Worm (Caenorhabditis elegans) whole organism, L2 larva: Measurements from ENCODE around the gene R07E3.6.

ENCODE experiments used
- F13H6.1 ChIP-seq: sonication (generic microtip); optimal IDR thresholded peaks from 2 replicates; lab custom pipeline; 2016; ENCODE audit warnings: missing genetic modification characterization, missing compliant biosample characterization
- R02D3.7 ChIP-seq: fragments of 150-350 bp; optimal IDR thresholded peaks from 2 replicates; lab custom pipeline; 2014; ENCODE audit warnings: missing biosample characterization, missing genetic modification characterization
- ZK546.5 ChIP-seq: sonication (generic microtip); optimal IDR thresholded peaks from 2 replicates; lab custom pipeline; 2017; ENCODE audit warnings: missing biosample characterization, missing genetic modification characterization
- ceh-16 ChIP-seq: fragments of 150-350 bp; optimal IDR thresholded peaks from 2 replicates; lab custom pipeline; 2014; ENCODE audit warnings: missing biosample characterization, missing genetic modification characterization
- ceh-82 ChIP-seq: fragments of 150-350 bp; optimal IDR thresholded peaks from 2 replicates; lab custom pipeline; 2014; ENCODE audit warnings: missing biosample characterization, missing genetic modification characterization
- nhr-23 ChIP-seq: fragments of 150-350 bp; optimal IDR thresholded peaks from 2 replicates; lab custom pipeline; 2014; ENCODE audit warnings: missing biosample characterization, missing genetic modification reagents, missing genetic modification characterization
- snpc-4 ChIP-seq: fragments of 150-350 bp; optimal IDR thresholded peaks from 2 replicates; lab custom pipeline; 2014; ENCODE audit warnings: missing biosample characterization, missing genetic modification characterization
- unc-62 ChIP-seq: fragments of 150-350 bp; optimal IDR thresholded peaks from 2 replicates; lab custom pipeline; 2014; ENCODE audit warnings: missing biosample characterization, missing genetic modification reagents, missing genetic modification characterization
- zag-1 ChIP-seq: fragments of 150-350 bp; optimal IDR thresholded peaks from 2 replicates; lab custom pipeline; 2014; ENCODE audit warnings: missing biosample characterization, missing genetic modification characterization
- ztf-1 ChIP-seq: fragments of 200-800 bp; sonication (Bioruptor generic); conservative IDR thresholded peaks from 2 replicates; pipeline ENCODE4 v1.3.6; 2022; ENCODE audit warnings: missing genetic modification characterization, missing compliant biosample characterization

DNA sequence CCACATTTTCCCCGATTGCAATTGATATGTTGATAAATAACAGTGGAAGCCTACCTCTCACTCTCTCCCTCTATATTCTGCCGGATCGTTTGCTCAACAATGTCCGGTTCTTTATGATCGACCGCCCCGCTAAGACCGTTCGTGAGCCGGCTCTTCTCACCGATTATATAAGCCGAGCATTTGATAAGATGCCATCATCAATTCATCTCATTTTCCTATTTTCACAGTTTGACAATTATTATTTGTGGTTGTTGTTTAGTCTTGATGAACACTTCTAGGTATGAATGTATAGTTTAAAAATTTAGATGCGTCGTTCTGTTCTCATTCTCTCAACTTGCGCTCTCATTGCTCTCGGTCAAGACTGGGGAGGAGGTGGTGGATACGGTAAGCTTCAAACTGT, 18.6 kb downstream of the R07E3.6 start, which contains the start of gene idpa-3:
- TF ChIP-seq ZK546.5 (tag; lab: Kevin White, UChicago) (no peak), ceh-16 (tag; lab: Kevin White, UChicago) (no peak), snpc-4 (no peak), nhr-23 (no peak), ztf-1 (GFP tag; lab: Robert Waterston, UW) (no peak), ceh-82 (tag; lab: Kevin White, UChicago) (no peak), R02D3.7 (no peak), F13H6.1 (tag; lab: Kevin White, UChicago) (no peak), zag-1 (tag; lab: Kevin White, UChicago) (no peak), unc-62 (GFP tag; lab: Kevin White, UChicago) (no peak)
